Fruit fly (Drosophila melanogaster): Measurements from ENCODE around the gene CG31715.

DNA sequence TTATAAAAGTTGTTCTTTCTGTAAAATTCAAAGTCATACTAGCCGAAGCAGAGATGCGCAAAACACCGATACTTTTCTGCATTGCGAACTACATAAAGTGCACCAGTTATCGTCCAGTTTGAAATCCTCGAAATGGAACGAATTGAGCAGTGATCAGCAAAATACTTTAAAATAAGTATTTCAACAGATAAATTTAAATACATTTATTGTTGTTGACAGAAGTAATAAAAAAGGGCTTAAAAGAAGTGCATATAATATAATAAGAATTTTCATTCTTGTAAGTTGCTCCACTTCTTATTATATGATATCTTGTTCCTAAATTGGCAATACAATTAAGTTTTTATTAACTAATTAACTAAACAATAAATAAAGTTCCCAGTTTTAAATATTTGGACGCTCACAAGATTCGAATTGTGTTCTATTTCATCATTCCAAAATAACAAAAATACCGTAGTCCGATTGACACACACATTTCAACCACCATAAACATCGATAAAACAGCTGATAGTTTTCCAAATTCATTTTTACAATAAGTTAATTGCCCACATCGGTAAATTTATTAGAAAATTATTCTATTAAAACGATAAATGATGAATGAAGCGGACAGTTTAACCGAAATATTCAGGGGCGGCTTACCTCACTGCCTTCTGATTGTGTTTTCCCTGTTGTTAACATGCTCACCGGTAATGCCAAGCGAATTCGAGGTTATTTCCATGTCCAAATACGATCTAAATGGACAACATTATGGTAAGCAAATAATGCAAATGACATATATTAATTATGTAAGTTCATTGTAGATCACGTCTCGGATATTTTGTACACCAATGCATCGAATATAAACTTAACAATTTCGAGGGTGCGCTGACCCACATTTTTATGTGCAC is 26.8 kb upstream of the CG31715 start, which contains the start of the genes Usp14 and CG4972:
- TF ChIP-seq CG2129 (GFP tag; IDR thresholded peaks at IDR 0.05; ENCODE audit: partially characterized antibody) (no peak; the same call in 1 of the 2 replicates), CG16815 (GFP tag; optimal IDR thresholded peaks at IDR 0.05) (no peak), trh (GFP tag; optimal IDR thresholded peaks at IDR 0.05) (no peak), NfI (GFP tag; optimal IDR thresholded peaks at IDR 0.05) (no peak)
